Worm (Caenorhabditis elegans) whole organism, L4 larva: ENCODE data around the gene clh-4.

Experiments
- D1046.2 ChIP-seq: fragments of 200-800 bp; sonication (Bioruptor generic); IDR thresholded peaks from 2 replicates; pipeline ENCODE4 v1.3.6; 2022; ENCODE audit warnings: missing genetic modification characterization, missing compliant biosample characterization
- F10B5.3 ChIP-seq: sonication (generic microtip); optimal IDR thresholded peaks from 2 replicates; lab custom pipeline; 2016; ENCODE audit warnings: mild to moderate bottlenecking, missing genetic modification characterization, missing compliant biosample characterization
- F26F4.8 ChIP-seq: fragments of 200-800 bp; sonication (Bioruptor generic); conservative IDR thresholded peaks from 2 replicates; pipeline ENCODE4 v1.3.6; 2022; ENCODE audit warnings: missing genetic modification characterization, missing compliant biosample characterization
- F37D6.2 ChIP-seq: sonication (generic microtip); optimal IDR thresholded peaks from 2 replicates; lab custom pipeline; 2016; ENCODE audit warnings: mild to moderate bottlenecking, missing genetic modification characterization, missing compliant biosample characterization
- F44E2.7 ChIP-seq: fragments of 200-800 bp; sonication (Bioruptor generic); IDR thresholded peaks from 2 replicates; pipeline ENCODE4 v2.1.2; 2022; ENCODE audit warnings: missing genetic modification characterization, missing compliant biosample characterization
- F49E8.2 ChIP-seq: sonication (generic microtip); optimal IDR thresholded peaks from 2 replicates; lab custom pipeline; 2016; ENCODE audit warnings: missing compliant biosample characterization, mild to moderate bottlenecking, missing genetic modification characterization, borderline replicate concordance
- T20F7.1 ChIP-seq: fragments of 200-800 bp; sonication (Bioruptor generic); optimal IDR thresholded peaks from 2 replicates; lab custom pipeline; 2018; ENCODE audit warnings: mild to moderate bottlenecking, missing genetic modification characterization, missing compliant biosample characterization
- Y75B8A.6 ChIP-seq: fragments of 200-800 bp; sonication (Bioruptor generic); IDR thresholded peaks from 2 replicates; pipeline ENCODE4 v1.3.6; 2022; ENCODE audit warnings: missing genetic modification reagents, missing genetic modification characterization, missing compliant biosample characterization
- ZK337.2 ChIP-seq: fragments of 200-800 bp; sonication (Bioruptor generic); IDR thresholded peaks from 2 replicates; pipeline ENCODE4 v1.3.6; 2022; ENCODE audit warnings: missing genetic modification reagents, missing genetic modification characterization, missing compliant biosample characterization
- ama-1 ChIP-seq: fragments of 150-350 bp; optimal IDR thresholded peaks from 2 replicates; lab custom pipeline; 2014; ENCODE audit warnings: inconsistent platforms, mixed read lengths
- attf-4 ChIP-seq: sonication (generic microtip); optimal IDR thresholded peaks from 3 replicates; lab custom pipeline; 2017; ENCODE audit warnings: missing biosample characterization, missing genetic modification characterization
- ceh-28 ChIP-seq: fragments of 150-350 bp; optimal IDR thresholded peaks from 2 replicates; lab custom pipeline; 2014; ENCODE audit warnings: missing biosample characterization, missing genetic modification reagents, missing genetic modification characterization
- ceh-32 ChIP-seq: sonication (generic microtip); optimal IDR thresholded peaks from 2 replicates; lab custom pipeline; 2016; ENCODE audit warnings: mild to moderate bottlenecking, missing genetic modification characterization, missing compliant biosample characterization; ENCODE audit not compliant: poor library complexity
- ceh-62 ChIP-seq: sonication (generic microtip); optimal IDR thresholded peaks from 2 replicates; lab custom pipeline; 2017; ENCODE audit warnings: missing biosample characterization, missing genetic modification characterization
- ceh-82 ChIP-seq: sonication (generic microtip); optimal IDR thresholded peaks from 2 replicates; lab custom pipeline; 2017; ENCODE audit warnings: missing biosample characterization, missing genetic modification characterization
- ctbp-1 ChIP-seq: fragments of 200-800 bp; sonication (Bioruptor generic); IDR thresholded peaks from 2 replicates; pipeline ENCODE4 v1.3.6; 2022; ENCODE audit warnings: missing genetic modification reagents, missing genetic modification characterization, missing compliant biosample characterization
- daf-12 ChIP-seq: fragments of 150-350 bp; optimal IDR thresholded peaks from 2 replicates; lab custom pipeline; 2014; ENCODE audit warnings: missing biosample characterization, missing genetic modification reagents, missing genetic modification characterization
- daf-8 ChIP-seq: fragments of 200-800 bp; sonication (Bioruptor generic); IDR thresholded peaks from 2 replicates; pipeline ENCODE4 v1.3.6; 2022; ENCODE audit warnings: missing genetic modification characterization, missing compliant biosample characterization
- dmd-6 ChIP-seq: fragments of 200-800 bp; sonication (Bioruptor generic); IDR thresholded peaks from 2 replicates; pipeline ENCODE4 v1.3.6; 2022; ENCODE audit warnings: missing genetic modification reagents, missing genetic modification characterization, missing compliant biosample characterization
- dmd-8 ChIP-seq: fragments of 200-800 bp; sonication (Bioruptor generic); IDR thresholded peaks from 2 replicates; pipeline ENCODE4 v1.3.6; 2022; ENCODE audit warnings: missing genetic modification characterization, missing compliant biosample characterization
- dmd-9 ChIP-seq: fragments of 200-800 bp; sonication (Bioruptor generic); IDR thresholded peaks from 2 replicates; pipeline ENCODE4 v1.3.6; 2022; ENCODE audit warnings: missing genetic modification reagents, missing genetic modification characterization, missing compliant biosample characterization
- dpl-1 ChIP-seq: fragments of 150-350 bp; optimal IDR thresholded peaks from 2 replicates; lab custom pipeline; 2014; ENCODE audit warnings: missing biosample characterization, missing genetic modification reagents, missing genetic modification characterization
- duxl-1 ChIP-seq: sonication (generic microtip); optimal IDR thresholded peaks from 2 replicates; lab custom pipeline; 2016; ENCODE audit warnings: mild to moderate bottlenecking, missing genetic modification characterization, moderate library complexity, missing compliant biosample characterization; ENCODE audit not compliant: poor library complexity
- dve-1 ChIP-seq: sonication (generic microtip); optimal IDR thresholded peaks from 2 replicates; lab custom pipeline; 2017; ENCODE audit warnings: antibody characterized with exemption, mild to moderate bottlenecking, missing genetic modification characterization, missing compliant biosample characterization; ENCODE audit not compliant: insufficient read depth
- egl-27 ChIP-seq: sonication (generic microtip); optimal IDR thresholded peaks from 3 replicates; lab custom pipeline; 2017; ENCODE audit warnings: missing biosample characterization, missing genetic modification reagents, missing genetic modification characterization
- fkh-10 ChIP-seq: fragments of 150-350 bp; optimal IDR thresholded peaks from 2 replicates; lab custom pipeline; 2014; ENCODE audit warnings: missing biosample characterization, missing genetic modification reagents, missing genetic modification characterization
- fos-1 ChIP-seq: fragments of 150-350 bp; optimal IDR thresholded peaks from 2 replicates; lab custom pipeline; 2014; ENCODE audit warnings: missing biosample characterization, missing genetic modification characterization
- gei-8 ChIP-seq: fragments of 200-800 bp; sonication (Bioruptor generic); optimal IDR thresholded peaks from 2 replicates; lab custom pipeline; 2018; ENCODE audit warnings: mild to moderate bottlenecking, missing genetic modification characterization, missing compliant biosample characterization
- hlh-30 ChIP-seq: sonication (generic microtip); optimal IDR thresholded peaks from 2 replicates; lab custom pipeline; 2017; ENCODE audit warnings: antibody characterized with exemption, mild to moderate bottlenecking, missing genetic modification characterization, missing compliant biosample characterization; ENCODE audit not compliant: insufficient read depth
- hmg-1.1 ChIP-seq: fragments of 200-800 bp; sonication (Bioruptor generic); IDR thresholded peaks from 2 replicates; pipeline ENCODE4 v1.3.6; 2022; ENCODE audit warnings: missing genetic modification reagents, missing genetic modification characterization, missing compliant biosample characterization
- lim-7 ChIP-seq: fragments of 200-800 bp; sonication (Bioruptor generic); IDR thresholded peaks from 2 replicates; pipeline ENCODE4 v1.3.6; 2022; ENCODE audit warnings: missing genetic modification characterization, missing compliant biosample characterization
- lin-13 ChIP-seq: fragments of 150-350 bp; optimal IDR thresholded peaks from 2 replicates; lab custom pipeline; 2014; ENCODE audit warnings: missing biosample characterization, missing genetic modification reagents, missing genetic modification characterization
- lin-29 ChIP-seq: fragments of 200-800 bp; sonication (Bioruptor generic); IDR thresholded peaks from 2 replicates; pipeline ENCODE4 v1.3.6; 2022; ENCODE audit warnings: missing genetic modification reagents, missing genetic modification characterization, missing compliant biosample characterization
- lin-38 ChIP-seq: fragments of 200-800 bp; sonication (Bioruptor generic); IDR thresholded peaks from 2 replicates; pipeline ENCODE4 v1.3.6; 2022; ENCODE audit warnings: missing genetic modification reagents, missing genetic modification characterization, missing compliant biosample characterization
- lin-39 ChIP-seq: fragments of 150-350 bp; optimal IDR thresholded peaks from 2 replicates; lab custom pipeline; 2014; ENCODE audit warnings: missing biosample characterization, missing genetic modification reagents, missing genetic modification characterization
- lsy-2 ChIP-seq, 2 experiments: fragments of 150-350 bp in 1 of 2; sonication (generic microtip) in 1 of 2; optimal IDR thresholded peaks; 2 replicates each; lab custom pipeline; 2014 to 2017; ENCODE audit warnings: missing biosample characterization in 2 of 2, missing genetic modification characterization in 2 of 2
- mdl-1 ChIP-seq, 2 experiments: fragments of 150-350 bp in 1 of 2; sonication (generic microtip) in 1 of 2; optimal IDR thresholded peaks; 2 replicates each; lab custom pipeline; 2014 to 2017; ENCODE audit warnings: missing biosample characterization in 2 of 2, missing genetic modification characterization in 2 of 2
- mep-1 ChIP-seq: fragments of 150-350 bp; sonication (generic microtip); optimal IDR thresholded peaks from 3 replicates; lab custom pipeline; 2014; ENCODE audit warnings: missing biosample characterization, missing genetic modification characterization
- nhr-11 ChIP-seq: fragments of 150-350 bp; optimal IDR thresholded peaks from 2 replicates; lab custom pipeline; 2014; ENCODE audit warnings: missing biosample characterization, missing genetic modification characterization
- nhr-28 ChIP-seq: fragments of 150-350 bp; optimal IDR thresholded peaks from 2 replicates; lab custom pipeline; 2014; ENCODE audit warnings: missing biosample characterization, missing genetic modification characterization
- nhr-42 ChIP-seq: fragments of 200-800 bp; sonication (Bioruptor generic); IDR thresholded peaks from 2 replicates; pipeline ENCODE4 v1.3.6; 2022; ENCODE audit warnings: missing genetic modification characterization, missing compliant biosample characterization
- nhr-48 ChIP-seq: sonication (generic microtip); optimal IDR thresholded peaks from 2 replicates; lab custom pipeline; 2016; ENCODE audit warnings: mild to moderate bottlenecking, missing genetic modification characterization, missing compliant biosample characterization
- nhr-6 ChIP-seq: fragments of 150-350 bp; optimal IDR thresholded peaks from 2 replicates; lab custom pipeline; 2014; ENCODE audit warnings: missing biosample characterization, missing genetic modification characterization
- nhr-76 ChIP-seq: fragments of 150-350 bp; optimal IDR thresholded peaks from 2 replicates; lab custom pipeline; 2014; ENCODE audit warnings: missing biosample characterization, missing genetic modification characterization
- pqm-1 ChIP-seq: sonication (generic microtip); optimal IDR thresholded peaks from 2 replicates; lab custom pipeline; 2017; ENCODE audit warnings: missing biosample characterization, missing genetic modification characterization
- sdz-12 ChIP-seq: fragments of 200-800 bp; sonication (Bioruptor generic); optimal IDR thresholded peaks from 2 replicates; lab custom pipeline; 2018; ENCODE audit warnings: mild to moderate bottlenecking, missing genetic modification characterization, missing compliant biosample characterization
- set-16 ChIP-seq: fragments of 200-800 bp; sonication (Bioruptor generic); IDR thresholded peaks from 2 replicates; pipeline ENCODE4 v1.3.6; 2022; ENCODE audit warnings: missing genetic modification reagents, missing genetic modification characterization, missing compliant biosample characterization
- snpc-4 ChIP-seq: fragments of 150-350 bp; optimal IDR thresholded peaks from 2 replicates; lab custom pipeline; 2014; ENCODE audit warnings: missing biosample characterization, missing genetic modification characterization
- spr-1 ChIP-seq: sonication (generic microtip); optimal IDR thresholded peaks from 2 replicates; lab custom pipeline; 2016; ENCODE audit warnings: mild to moderate bottlenecking, missing genetic modification characterization, missing compliant biosample characterization
- unc-130 ChIP-seq: sonication (generic microtip); optimal IDR thresholded peaks from 2 replicates; lab custom pipeline; 2016; ENCODE audit warnings: missing genetic modification reagents, missing genetic modification characterization, missing compliant biosample characterization
- unc-39 ChIP-seq: sonication (generic microtip); optimal IDR thresholded peaks from 2 replicates; lab custom pipeline; 2017; ENCODE audit warnings: missing biosample characterization, missing genetic modification characterization
- zfp-3 ChIP-seq: fragments of 200-800 bp; sonication (Bioruptor generic); conservative IDR thresholded peaks from 2 replicates; pipeline ENCODE4 v1.3.6; 2022; ENCODE audit warnings: missing genetic modification reagents, missing genetic modification characterization, missing compliant biosample characterization

clh-4 gene

DNA sequence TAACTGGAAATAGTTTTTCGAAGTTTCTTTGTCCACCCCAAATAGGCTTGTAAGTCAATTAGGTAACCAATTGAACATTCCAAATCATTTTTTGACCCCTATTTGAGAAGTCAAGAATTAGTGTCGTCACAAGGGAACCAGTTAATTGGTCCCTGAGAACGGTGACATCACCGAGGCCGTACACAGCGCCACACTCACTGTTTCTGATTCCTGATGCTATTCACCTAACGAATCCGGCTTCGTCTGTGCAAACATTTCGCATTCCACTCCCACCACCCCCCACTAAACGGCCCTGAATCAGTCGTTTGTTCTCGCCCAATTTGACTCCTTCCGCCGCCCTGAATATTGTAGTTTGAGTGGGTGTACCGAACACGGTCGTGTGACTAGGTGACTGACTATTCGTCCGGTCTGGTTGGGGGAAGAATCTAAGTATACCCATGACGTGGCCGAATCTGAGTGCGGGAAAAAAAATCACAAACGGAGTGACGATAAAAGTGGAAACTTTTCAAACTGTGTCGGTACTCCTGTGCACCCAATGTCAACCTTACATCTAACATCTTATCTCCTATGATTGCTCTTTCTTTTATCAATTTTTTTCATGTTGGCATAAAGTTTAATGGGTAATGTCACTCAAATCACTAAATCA, 43.9 kb upstream of the clh-4 start (continued):
- no peak for TF ChIP-seq ama-1 (lab: Kevin White, UChicago)
- no peak for TF ChIP-seq T20F7.1 (GFP tag; lab: Kevin White, UChicago)
- no peak for TF ChIP-seq F49E8.2 (tag; lab: Kevin White, UChicago)
- TF ChIP-seq F44E2.7 (GFP tag; lab: Robert Waterston, UW) = no peak
- TF ChIP-seq attf-4 (tag; lab: Kevin White, UChicago) = no peak
- no peak for TF ChIP-seq ceh-32 (tag; lab: Kevin White, UChicago)
- no peak for TF ChIP-seq lin-38 (GFP tag; lab: Robert Waterston, UW)
- TF ChIP-seq nhr-76 (tag; lab: Kevin White, UChicago) = no peak
- no peak for TF ChIP-seq daf-8 (GFP tag; lab: Robert Waterston, UW)
- peak; percentile 10 for TF ChIP-seq duxl-1 (tag; lab: Kevin White, UChicago)
- peak; percentile 23 for TF ChIP-seq nhr-28 (tag; lab: Kevin White, UChicago)
- TF ChIP-seq ZK337.2 (GFP tag; lab: Robert Waterston, UW) = no peak
- TF ChIP-seq fkh-10 (GFP tag; lab: Kevin White, UChicago) = no peak
- TF ChIP-seq unc-39 = no peak
- TF ChIP-seq fos-1 (tag; lab: Kevin White, UChicago) = no peak
- TF ChIP-seq ceh-62 (tag; lab: Kevin White, UChicago) = no peak
- TF ChIP-seq daf-12 (tag; lab: Kevin White, UChicago) = no peak
- TF ChIP-seq set-16 (GFP tag; lab: Robert Waterston, UW) = peak; percentile 14; the same call in 1 of the 2 replicates
- no peak for TF ChIP-seq dmd-8 (GFP tag; lab: Robert Waterston, UW)
- TF ChIP-seq unc-130 = no peak
- no peak for TF ChIP-seq D1046.2 (GFP tag; lab: Robert Waterston, UW)
- TF ChIP-seq nhr-11 (tag; lab: Kevin White, UChicago) = peak; percentile 28
- TF ChIP-seq nhr-6 (tag; lab: Kevin White, UChicago) = no peak
- no peak for TF ChIP-seq F10B5.3 (tag; lab: Kevin White, UChicago)
- TF ChIP-seq lsy-2 (tag; optimal IDR thresholded peaks at IDR 0.05; lab: Kevin White, UChicago) = peak in 1 of 2 experiments; percentile 32
- no peak; the same call in 1 of the 2 replicates for TF ChIP-seq zfp-3 (GFP tag; lab: Robert Waterston, UW)
- no peak for TF ChIP-seq F26F4.8 (GFP tag; lab: Robert Waterston, UW)
- peak; percentile 35 for TF ChIP-seq nhr-48 (tag; lab: Kevin White, UChicago)
- TF ChIP-seq lin-39 (tag; lab: Kevin White, UChicago) = no peak
- no peak for TF ChIP-seq ctbp-1
- no peak for TF ChIP-seq gei-8
- TF ChIP-seq dpl-1 (GFP tag; lab: Kevin White, UChicago) = no peak
- no peak for TF ChIP-seq mdl-1 (tag; optimal IDR thresholded peaks at IDR 0.05; lab: Kevin White, UChicago)
- no peak for TF ChIP-seq lin-29
- no peak for TF ChIP-seq nhr-42 (GFP tag; lab: Robert Waterston, UW)
- TF ChIP-seq hmg-1.1 (GFP tag; lab: Robert Waterston, UW) = peak; percentile 6
- no peak for TF ChIP-seq lim-7
- no peak for TF ChIP-seq dmd-9
- no peak for TF ChIP-seq F37D6.2
- peak; percentile 87 for TF ChIP-seq dmd-6 (GFP tag; lab: Robert Waterston, UW)
- no peak for TF ChIP-seq Y75B8A.6 (GFP tag; lab: Robert Waterston, UW)
- peak; percentile 80 for TF ChIP-seq hlh-30 (tag; lab: Kevin White, UChicago)
- no peak for TF ChIP-seq spr-1 (tag; lab: Kevin White, UChicago)
- TF ChIP-seq lin-13 = no peak
- no peak for TF ChIP-seq snpc-4 (tag; lab: Kevin White, UChicago)
- peak; percentile 61 for TF ChIP-seq pqm-1
- TF ChIP-seq ceh-82 (tag; lab: Kevin White, UChicago) = no peak
- no peak for TF ChIP-seq mep-1 (tag; lab: Kevin White, UChicago)
- peak; percentile 73 for TF ChIP-seq dve-1
- no peak for TF ChIP-seq egl-27 (tag; lab: Kevin White, UChicago)
- TF ChIP-seq sdz-12 (GFP tag; lab: Kevin White, UChicago) = peak; percentile 15
- no peak for TF ChIP-seq ceh-28
